Fruit fly (Drosophila melanogaster) whole organism: Measurements from ENCODE around the gene corolla.

ENCODE experiments used
- CG8478 ChIP-seq: fragments of >200 bp; optimal IDR thresholded peaks from 2 replicates; lab custom pipeline; 2018; ENCODE audit warnings: inconsistent platforms
- Dll ChIP-seq: fragments of >200 bp; optimal IDR thresholded peaks from 2 replicates; lab custom pipeline; 2017
- EcR ChIP-seq, 2 experiments: fragments of >200 bp; optimal IDR thresholded peaks; 2 replicates each; lab custom pipeline; 2017; ENCODE audit warnings: missing biosample characterization in 2 of 2, missing genetic modification characterization in 2 of 2, missing genetic modification reagents in 2 of 2
- psq ChIP-seq: fragments of >200 bp; optimal IDR thresholded peaks from 2 replicates; lab custom pipeline; 2017
- usp ChIP-seq: fragments of >200 bp; optimal IDR thresholded peaks from 2 replicates; lab custom pipeline; 2017; ENCODE audit warnings: missing biosample characterization, missing genetic modification characterization, mixed read lengths

DNA sequence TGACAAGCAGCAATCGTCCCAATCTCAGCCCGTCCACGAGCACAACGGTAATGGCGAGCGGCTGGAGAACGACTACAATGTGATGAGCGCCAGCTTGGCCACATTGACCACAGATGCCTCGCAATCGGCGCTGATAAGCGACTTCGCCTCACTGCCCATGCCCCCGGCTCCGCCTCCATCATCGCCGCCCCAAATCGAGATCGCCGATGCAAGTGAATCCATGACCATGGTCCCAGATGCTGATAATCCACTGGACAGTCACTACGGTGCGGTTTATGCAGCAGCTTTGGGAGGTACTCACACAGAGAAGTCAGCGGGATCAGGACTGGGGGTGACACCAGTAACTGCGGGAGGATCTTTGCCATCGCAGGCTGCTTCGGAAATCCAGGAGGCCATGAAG lies 29.4 kb downstream of the corolla start:
- TF ChIP-seq EcR (GFP tag; optimal IDR thresholded peaks at IDR 0.05; lab: Kevin White, UChicago) (no peak), CG8478 (lab: Kevin White, UChicago) (no peak), psq (lab: Kevin White, UChicago) (no peak), usp (GFP tag; lab: Kevin White, UChicago) (no peak), Dll (lab: Kevin White, UChicago) (no peak)
